Worm (Caenorhabditis elegans): ENCODE data around the gene C16C8.11.

C16C8.11 gene

DNA sequence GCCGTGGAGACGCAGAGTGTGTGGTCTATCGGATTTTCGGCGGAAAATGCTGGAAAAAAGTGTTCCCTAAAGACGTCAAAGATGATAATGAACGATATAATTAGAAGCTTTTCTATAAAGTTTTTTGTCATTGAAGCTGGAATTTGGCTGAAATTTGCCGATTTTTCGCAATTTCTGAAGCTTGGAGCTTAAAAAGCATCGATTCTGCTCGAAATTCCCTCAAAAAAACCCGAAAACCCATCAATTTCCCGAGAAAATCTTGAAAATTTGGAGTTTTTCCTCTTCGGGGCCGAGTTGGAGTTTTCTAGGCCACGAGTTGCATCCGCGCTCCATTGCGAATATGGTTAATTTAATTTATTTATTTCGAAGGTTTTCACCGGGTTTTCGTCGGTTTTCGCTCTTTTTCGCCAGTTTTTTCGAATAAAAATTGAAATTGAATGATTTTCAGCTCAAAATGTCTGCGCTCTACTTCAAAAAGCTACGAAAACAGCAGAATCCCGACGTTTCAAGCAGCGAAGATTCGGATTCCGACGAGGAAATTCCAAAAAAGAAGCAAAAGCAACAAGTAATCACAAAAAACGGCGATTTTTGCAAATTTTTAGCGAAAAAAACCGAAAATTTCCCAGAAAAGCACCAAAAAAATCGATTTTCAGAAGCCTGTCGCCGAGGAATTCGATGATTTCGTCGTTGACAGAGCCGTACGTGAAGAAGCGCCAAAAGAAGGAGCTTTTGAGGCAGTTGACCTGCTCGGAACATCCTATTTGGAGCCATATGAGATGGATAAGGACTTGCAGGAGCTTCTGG lies 49.2 kb downstream of the C16C8.11 start, which contains the start of the genes col-71 and Y49F6B.2:
TSS of gene col-71 (minus strand) at position 51 of the 804 bp plus-strand sequence.
TSS of gene Y49F6B.2 (plus strand) at position 449 of the 804 bp plus-strand sequence.
- TF ChIP-seq W03F9.2 (tag; optimal IDR thresholded peaks at IDR 0.05) (peak; percentile 74), him-1 (tag; optimal IDR thresholded peaks at IDR 0.05) (peak; percentile 36), dao-5 (tag; optimal IDR thresholded peaks at IDR 0.05) (no peak)
